Fruit fly (Drosophila melanogaster): ENCODE measurements around the gene CG42393.

The CG42393 gene

DNA sequence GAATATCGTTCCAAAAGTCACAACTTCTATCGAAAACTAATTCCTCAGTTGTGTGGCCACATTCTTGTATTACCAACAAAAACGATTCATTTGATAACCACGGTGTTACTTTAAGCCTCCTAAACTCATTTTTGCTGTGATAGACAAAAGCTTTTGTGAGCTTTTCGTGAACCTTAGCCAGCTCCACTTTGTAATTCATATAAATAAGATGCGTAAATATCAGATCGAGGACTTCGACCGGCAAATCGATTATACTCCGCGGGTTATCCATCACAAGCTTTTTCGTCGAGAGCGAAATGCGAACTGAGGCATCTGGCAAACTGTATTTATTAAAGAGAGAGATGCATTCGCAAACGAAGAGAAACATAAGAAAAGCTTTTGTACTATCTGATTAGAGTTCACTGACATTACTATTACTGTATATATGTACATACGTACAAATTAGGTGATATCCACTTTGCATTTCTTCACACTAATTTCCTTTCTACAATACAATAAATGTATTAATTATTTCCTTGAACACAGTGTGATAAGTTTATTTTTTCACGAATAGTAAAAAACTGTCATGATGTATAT, 31.1 kb downstream of the CG42393 start, which contains the start of gene CG44004 (continued):
- TF ChIP-seq fd85E (GFP tag; optimal IDR thresholded peaks at IDR 0.05) (no peak), ss (GFP tag; optimal IDR thresholded peaks at IDR 0.05) (peak in 1 of 2 experiments; percentile 45), CG34406 (GFP tag; optimal IDR thresholded peaks at IDR 0.05) (no peak), svp (GFP tag) (peak; percentile 47), vri (GFP tag; optimal IDR thresholded peaks at IDR 0.05) (no peak), fd59A (GFP tag; optimal IDR thresholded peaks at IDR 0.05) (no peak), dsx (GFP tag; optimal IDR thresholded peaks at IDR 0.05; ENCODE audit: poor library complexity, severe bottlenecking) (no peak), CG6163 (GFP tag; IDR thresholded peaks at IDR 0.05) (no peak), Smox (GFP tag; optimal IDR thresholded peaks at IDR 0.05) (no peak)

dm6 chr3L:18074988-18075387, 32.5 kb downstream of the CG42393 start:
- TF ChIP-seq ss (GFP tag; optimal IDR thresholded peaks at IDR 0.05) (no peak), CG31627 (GFP tag; optimal IDR thresholded peaks at IDR 0.05) (no peak), Hr39 (GFP tag; optimal IDR thresholded peaks at IDR 0.05) (no peak), CG6276 (GFP tag; optimal IDR thresholded peaks at IDR 0.05) (peak; percentile 25), CG9139 (GFP tag; optimal IDR thresholded peaks at IDR 0.05) (no peak), CG11902 (GFP tag; optimal IDR thresholded peaks at IDR 0.05) (no peak), Eip93F (GFP tag; optimal IDR thresholded peaks at IDR 0.05) (no peak), CG16779 (tag; optimal IDR thresholded peaks at IDR 0.05) (no peak), CG15336 (GFP tag; IDR thresholded peaks at IDR 0.05) (peak; percentile 33), CG32006 (GFP tag; optimal IDR thresholded peaks at IDR 0.05) (peak; percentile 1), CG10631 (GFP tag; optimal IDR thresholded peaks at IDR 0.05) (no peak), Blimp-1 (GFP tag; optimal IDR thresholded peaks at IDR 0.05) (no peak), net (GFP tag; optimal IDR thresholded peaks at IDR 0.05) (peak; percentile 3), CG3919 (GFP tag; optimal IDR thresholded peaks at IDR 0.05) (peak; percentile 32), Hr4 (GFP tag; optimal IDR thresholded peaks at IDR 0.05) (peak; percentile 28), fd85E (GFP tag; optimal IDR thresholded peaks at IDR 0.05) (no peak), CG1621 (tag; optimal IDR thresholded peaks at IDR 0.05) (no peak), CG8319 (GFP tag; optimal IDR thresholded peaks at IDR 0.05) (no peak), fkh (GFP tag; optimal IDR thresholded peaks at IDR 0.05) (no peak), CG3032 (tag; optimal IDR thresholded peaks at IDR 0.05) (no peak), Lpt (GFP tag; optimal IDR thresholded peaks at IDR 0.05) (peak; percentile 17), Smox (GFP tag; optimal IDR thresholded peaks at IDR 0.05) (no peak), CG11762 (GFP tag; optimal IDR thresholded peaks at IDR 0.05; ENCODE audit: insufficient read depth) (no peak), achi (GFP tag; optimal IDR thresholded peaks at IDR 0.05) (peak; percentile 20), Eip78C (GFP tag) (peak; percentile 65), fd59A (GFP tag; optimal IDR thresholded peaks at IDR 0.05) (no peak), eg (GFP tag; IDR thresholded peaks at IDR 0.05) (no peak), CG8119 (GFP tag; IDR thresholded peaks at IDR 0.05) (peak; percentile 35; the same call in 1 of the 3 replicates), Sox15 (GFP tag; optimal IDR thresholded peaks at IDR 0.05) (no peak), Ets21C (GFP tag; optimal IDR thresholded peaks at IDR 0.05) (no peak), Met (GFP tag; optimal IDR thresholded peaks at IDR 0.05) (no peak), lz (GFP tag; optimal IDR thresholded peaks at IDR 0.05) (no peak), topi (GFP tag; optimal IDR thresholded peaks at IDR 0.05) (no peak), CG6163 (GFP tag; IDR thresholded peaks at IDR 0.05) (no peak), Eip75B (GFP tag; optimal IDR thresholded peaks at IDR 0.05) (peak; percentile 1), salr (GFP tag; optimal IDR thresholded peaks at IDR 0.05) (no peak), CG10669 (GFP tag; optimal IDR thresholded peaks at IDR 0.05) (peak; percentile 43), CG7368 (GFP tag; optimal IDR thresholded peaks at IDR 0.05) (no peak), OdsH (GFP tag; optimal IDR thresholded peaks at IDR 0.05) (peak; percentile 2)

All from whole organism, prepupa.